Fruit fly (Drosophila melanogaster): ENCODE measurements around the gene CG43074.

CG43074 gene

dm6 chr3L:3484553-3484952, at the start of gene CG43074:
Gene CG43074, minus strand, starts transcription at chr3L:3484653.
- TF ChIP-seq Scr (GFP tag; IDR thresholded peaks at IDR 0.05; ENCODE audit: partially characterized antibody) (no peak), CG7963 (GFP tag; IDR thresholded peaks at IDR 0.05; ENCODE audit: partially characterized antibody) (no peak), CG2116 (GFP tag; optimal IDR thresholded peaks at IDR 0.05) (no peak), toy (GFP tag; IDR thresholded peaks at IDR 0.05) (no peak), Hr3 (GFP tag; optimal IDR thresholded peaks at IDR 0.05) (no peak), CG7786 (GFP tag; optimal IDR thresholded peaks at IDR 0.05) (no peak), inv (GFP tag; IDR thresholded peaks at IDR 0.05; ENCODE audit: partially characterized antibody) (no peak)

- peak; percentile 41; the same call in 1 of the 2 replicates for TF ChIP-seq Drgx (GFP tag; IDR thresholded peaks at IDR 0.05)
- TF ChIP-seq sna (GFP tag; IDR thresholded peaks at IDR 0.05; ENCODE audit: partially characterized antibody): no peak
- TF ChIP-seq sens (GFP tag): peak; percentile 18
- peak; percentile 40; the same call in 1 of the 2 replicates for TF ChIP-seq sisA (GFP tag; IDR thresholded peaks at IDR 0.05)
- peak in 1 of 2 experiments; percentile 18 for TF ChIP-seq bsh (GFP tag; optimal IDR thresholded peaks at IDR 0.05)
- peak; percentile 8 for TF ChIP-seq Ets65A (GFP tag)
- 0 out of 2 replicates have a peak, but pooled peaks have one; percentile 10 for TF ChIP-seq lmd (GFP tag; IDR thresholded peaks at IDR 0.05)
- TF ChIP-seq crc (GFP tag; optimal IDR thresholded peaks at IDR 0.05): no peak
- no peak for TF ChIP-seq Neu2 (GFP tag; optimal IDR thresholded peaks at IDR 0.05; ENCODE audit: borderline replicate concordance)
Observed at dm6 chr3L:3534216-3534615, 49.8 kb upstream of the CG43074 start.

- TF ChIP-seq Med (GFP tag) (peak; percentile 10), CG8089 (GFP tag; optimal IDR thresholded peaks at IDR 0.05) (no peak)
Observed at dm6 chr3L:3532867-3533266, 48.4 kb upstream of the CG43074 start.

dm6 chr3L:3531359-3531758, 46.9 kb upstream of the CG43074 start:
- no peak for TF ChIP-seq dan (GFP tag; IDR thresholded peaks at IDR 0.05)
- no peak for TF ChIP-seq CkIIα-i1 (GFP tag; IDR thresholded peaks at IDR 0.05)
- peak; percentile 5 for TF ChIP-seq Sox102F (GFP tag; optimal IDR thresholded peaks at IDR 0.05)
- TF ChIP-seq CG10979 (tag; optimal IDR thresholded peaks at IDR 0.05): peak; percentile 16
- TF ChIP-seq vvl (GFP tag; IDR thresholded peaks at IDR 0.05): 0 out of 2 replicates have a peak, but pooled peaks have one; percentile 8
- TF ChIP-seq slbo (GFP tag; IDR thresholded peaks at IDR 0.05): peak; percentile 25; the same call in 1 of the 2 replicates
- TF ChIP-seq jumu (GFP tag; optimal IDR thresholded peaks at IDR 0.05): no peak
- TF ChIP-seq CG7839 (tag; optimal IDR thresholded peaks at IDR 0.05): peak; percentile 4
- TF ChIP-seq fd3F (GFP tag; optimal IDR thresholded peaks at IDR 0.05): no peak
- TF ChIP-seq CG17912 (GFP tag; optimal IDR thresholded peaks at IDR 0.05): no peak
- TF ChIP-seq PHDP (tag; optimal IDR thresholded peaks at IDR 0.05): peak; percentile 4
- peak in 1 of 2 experiments; percentile 32 for TF ChIP-seq bsh (GFP tag; optimal IDR thresholded peaks at IDR 0.05)
- no peak for TF ChIP-seq CG9817 (tag; optimal IDR thresholded peaks at IDR 0.05)
- TF ChIP-seq CG17359 (tag; optimal IDR thresholded peaks at IDR 0.05): peak; percentile 8
- no peak for TF ChIP-seq prd (optimal IDR thresholded peaks at IDR 0.05)
- TF ChIP-seq prd (GFP tag; IDR thresholded peaks at IDR 0.05): peak; percentile 34; the same call in 1 of the 3 replicates
- 0 out of 2 replicates have a peak, but pooled peaks have one; percentile 14 for TF ChIP-seq CG8765 (GFP tag; IDR thresholded peaks at IDR 0.05)
- no peak for TF ChIP-seq HLH4C (GFP tag; IDR thresholded peaks at IDR 0.05; ENCODE audit: partially characterized antibody)
- peak; percentile 17 for TF ChIP-seq CG2712 (tag; optimal IDR thresholded peaks at IDR 0.05)
- TF ChIP-seq phol (tag; optimal IDR thresholded peaks at IDR 0.05): peak; percentile 6
- no peak for TF ChIP-seq E2f2 (GFP tag; IDR thresholded peaks at IDR 0.05)
- TF ChIP-seq row (GFP tag; IDR thresholded peaks at IDR 0.05): 0 out of 3 replicates have a peak, but pooled peaks have one; percentile 10
- no peak for TF ChIP-seq ash1 (GFP tag; optimal IDR thresholded peaks at IDR 0.05)
- TF ChIP-seq dmrt99B (tag; optimal IDR thresholded peaks at IDR 0.05): peak; percentile 9
- peak; percentile 37 for TF ChIP-seq gem (tag; optimal IDR thresholded peaks at IDR 0.05)
- peak; percentile 34 for TF ChIP-seq lab (GFP tag; optimal IDR thresholded peaks at IDR 0.05)
- TF ChIP-seq Meics (GFP tag; optimal IDR thresholded peaks at IDR 0.05): peak; percentile 8
- TF ChIP-seq CG18262 (tag; optimal IDR thresholded peaks at IDR 0.05): peak; percentile 1
- peak; percentile 32 for TF ChIP-seq CG11504 (tag; optimal IDR thresholded peaks at IDR 0.05)
